Fruit fly (Drosophila melanogaster) Kc167 (cell line): ENCODE data around the gene CG9588.

Experiments used
- Myc ChIP-seq: fragments of >200 bp; optimal IDR thresholded peaks from 2 replicates; lab custom pipeline; 2017; ENCODE audit warnings: missing external identifiers
- h ChIP-seq: fragments of >200 bp; optimal IDR thresholded peaks from 3 replicates; lab custom pipeline; 2018; ENCODE audit warnings: missing external identifiers
- insv ChIP-seq: fragments of >200 bp; optimal IDR thresholded peaks from 3 replicates; lab custom pipeline; 2018; ENCODE audit warnings: missing external identifiers
- psq ChIP-seq: fragments of >200 bp; optimal IDR thresholded peaks from 2 replicates; lab custom pipeline; 2017; ENCODE audit warnings: missing external identifiers

DNA sequence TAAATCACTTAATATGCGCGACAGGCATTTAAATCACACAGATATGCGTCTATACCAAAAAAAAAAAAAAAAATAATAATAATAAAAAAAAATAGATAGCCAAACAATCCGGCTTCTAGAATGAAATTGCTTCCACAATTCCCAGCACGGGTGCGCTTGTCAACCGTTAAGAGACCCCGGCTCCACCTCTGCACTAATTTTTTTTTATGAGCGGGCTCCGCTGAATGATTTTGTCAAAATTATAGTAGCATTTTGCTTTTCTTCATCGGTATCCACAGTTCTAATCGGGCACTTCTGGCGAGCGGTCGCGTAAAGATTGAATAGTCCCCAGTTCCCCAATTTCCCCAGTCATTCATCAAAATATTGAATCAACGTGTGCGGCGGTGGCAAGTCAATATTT is 30.0 kb upstream of the CG9588 start, which contains the start of gene Adgf-C:
- TF ChIP-seq Myc (no peak), h (lab: Kevin White, UChicago) (no peak), insv (lab: Kevin White, UChicago) (no peak), psq (lab: Kevin White, UChicago) (no peak)
